Worm (Caenorhabditis elegans) whole organism, young adult: ENCODE data around the gene icl-1.

Experiments used
- F39B2.1 ChIP-seq: fragments of 200-800 bp; sonication (Bioruptor generic); IDR thresholded peaks from 2 replicates; pipeline ENCODE4 v1.3.6; 2022; ENCODE audit warnings: missing genetic modification reagents, missing genetic modification characterization, missing compliant biosample characterization
- F52B5.7 ChIP-seq: sonication (generic microtip); optimal IDR thresholded peaks from 2 replicates; lab custom pipeline; 2016; ENCODE audit warnings: mild to moderate bottlenecking, missing genetic modification characterization, missing compliant biosample characterization
- Y53G8AR.9 ChIP-seq: fragments of 200-800 bp; sonication (Bioruptor generic); conservative IDR thresholded peaks from 2 replicates; pipeline ENCODE4 v1.3.6; 2022; ENCODE audit warnings: missing genetic modification reagents, missing genetic modification characterization, missing compliant biosample characterization
- Y56A3A.18 ChIP-seq: fragments of 200-800 bp; sonication (Bioruptor generic); IDR thresholded peaks from 2 replicates; pipeline ENCODE4 v1.3.6; 2022; ENCODE audit warnings: missing genetic modification reagents, missing genetic modification characterization, missing compliant biosample characterization
- Y95B8A.8 ChIP-seq: fragments of 200-800 bp; sonication (Bioruptor generic); IDR thresholded peaks from 2 replicates; pipeline ENCODE4 v1.3.6; 2022; ENCODE audit warnings: missing genetic modification reagents, missing genetic modification characterization, missing compliant biosample characterization
- ZK185.1 ChIP-seq: sonication (generic microtip); optimal IDR thresholded peaks from 2 replicates; lab custom pipeline; 2016; ENCODE audit warnings: mild to moderate bottlenecking, missing genetic modification characterization, missing compliant biosample characterization; ENCODE audit not compliant: poor library complexity, severe bottlenecking
- akir-1 ChIP-seq: fragments of 200-800 bp; sonication (Bioruptor generic); optimal IDR thresholded peaks from 2 replicates; lab custom pipeline; 2018; ENCODE audit warnings: mild to moderate bottlenecking, missing genetic modification characterization, moderate library complexity, missing compliant biosample characterization
- ama-1 ChIP-seq, 3 experiments: fragments of 150-350 bp in 1 of 3; sonication (generic microtip) in 2 of 3; optimal IDR thresholded peaks; 2 replicates each; lab custom pipeline; 2014 to 2018; ENCODE audit warnings: missing biosample characterization in 2 of 3, missing genetic modification characterization in 2 of 3, missing genetic modification reagents in 2 of 3
- aptf-3 ChIP-seq: fragments of 200-800 bp; sonication (Bioruptor generic); IDR thresholded peaks from 2 replicates; pipeline ENCODE4 v1.3.6; 2022; ENCODE audit warnings: missing genetic modification characterization, missing compliant biosample characterization
- attf-3 ChIP-seq: fragments of 200-800 bp; sonication (Bioruptor generic); conservative IDR thresholded peaks from 2 replicates; pipeline ENCODE4 v1.3.6; 2022; ENCODE audit warnings: missing genetic modification reagents, missing genetic modification characterization, missing compliant biosample characterization
- bed-2 ChIP-seq: fragments of 200-800 bp; sonication (Bioruptor generic); IDR thresholded peaks from 2 replicates; pipeline ENCODE4 v1.3.6; 2022; ENCODE audit warnings: missing genetic modification reagents, missing genetic modification characterization, missing compliant biosample characterization
- cebp-1 ChIP-seq, 2 experiments: fragments of 200-800 bp in 1 of 2; sonication (Bioruptor generic) in 1 of 2; sonication (generic microtip) in 1 of 2; IDR thresholded peaks in 1 of 2; optimal IDR thresholded peaks in 1 of 2; 2 replicates each; pipeline versions ENCODE4 v1.3.6 to Lab custom; 2017 to 2022; ENCODE audit warnings: missing compliant biosample characterization in 2 of 2, missing genetic modification characterization in 2 of 2, mild to moderate bottlenecking in 1 of 2, missing genetic modification reagents in 1 of 2, moderate library complexity in 1 of 2
- ceh-100 ChIP-seq: fragments of 200-800 bp; sonication (Bioruptor generic); IDR thresholded peaks from 2 replicates; pipeline ENCODE4 v1.3.6; 2022; ENCODE audit warnings: missing genetic modification reagents, missing genetic modification characterization, missing compliant biosample characterization
- ceh-40 ChIP-seq: fragments of 200-800 bp; sonication (Bioruptor generic); IDR thresholded peaks from 2 replicates; pipeline ENCODE4 v1.3.6; 2022; ENCODE audit warnings: missing genetic modification characterization, missing compliant biosample characterization
- ceh-58 ChIP-seq: fragments of 200-800 bp; sonication (Bioruptor generic); IDR thresholded peaks from 2 replicates; pipeline ENCODE4 v1.3.6; 2022; ENCODE audit warnings: missing genetic modification characterization, missing compliant biosample characterization
- die-1 ChIP-seq: sonication (generic microtip); optimal IDR thresholded peaks from 2 replicates; lab custom pipeline; 2016; ENCODE audit warnings: missing genotype, mild to moderate bottlenecking, missing genetic modification characterization, missing compliant biosample characterization
- dox-1 ChIP-seq: fragments of 200-800 bp; sonication (Bioruptor generic); IDR thresholded peaks from 2 replicates; pipeline ENCODE4 v1.3.6; 2022; ENCODE audit warnings: missing genetic modification reagents, missing genetic modification characterization, missing compliant biosample characterization
- fkh-3 ChIP-seq: sonication (generic microtip); optimal IDR thresholded peaks from 2 replicates; lab custom pipeline; 2016; ENCODE audit warnings: mild to moderate bottlenecking, missing genetic modification characterization, missing compliant biosample characterization
- hsf-1 ChIP-seq: fragments of 200-800 bp; sonication (Bioruptor generic); IDR thresholded peaks from 2 replicates; pipeline ENCODE4 v1.3.6; 2022; ENCODE audit warnings: missing genetic modification reagents, missing genetic modification characterization, missing compliant biosample characterization
- lin-26 ChIP-seq: fragments of 200-800 bp; sonication (Bioruptor generic); IDR thresholded peaks from 2 replicates; pipeline ENCODE4 v1.3.6; 2022; ENCODE audit warnings: missing genetic modification reagents, missing genetic modification characterization, missing compliant biosample characterization
- lin-35 ChIP-seq, 3 experiments: fragments of 150-350 bp in 2 of 3; sonication (generic microtip) in 1 of 3; optimal IDR thresholded peaks; 2 replicates each; lab custom pipeline; 2014 to 2018; ENCODE audit warnings: missing biosample characterization in 3 of 3, missing genetic modification characterization in 3 of 3, missing genetic modification reagents in 3 of 3
- madf-10 ChIP-seq: sonication (generic microtip); optimal IDR thresholded peaks from 2 replicates; lab custom pipeline; 2016; ENCODE audit warnings: mild to moderate bottlenecking, missing genetic modification characterization, missing compliant biosample characterization
- nfyb-1 ChIP-seq: fragments of 200-800 bp; sonication (Bioruptor generic); IDR thresholded peaks from 2 replicates; pipeline ENCODE4 v1.3.6; 2022; ENCODE audit warnings: missing genetic modification reagents, missing genetic modification characterization, missing compliant biosample characterization
- nhr-120 ChIP-seq: fragments of 200-800 bp; sonication (Bioruptor generic); IDR thresholded peaks from 2 replicates; pipeline ENCODE4 v1.3.6; 2022; ENCODE audit warnings: missing genetic modification characterization, missing compliant biosample characterization
- nhr-179 ChIP-seq: sonication (generic microtip); optimal IDR thresholded peaks from 2 replicates; lab custom pipeline; 2016; ENCODE audit warnings: mild to moderate bottlenecking, missing genetic modification characterization, missing compliant biosample characterization
- nhr-90 ChIP-seq: sonication (generic microtip); optimal IDR thresholded peaks from 2 replicates; lab custom pipeline; 2016; ENCODE audit warnings: missing genotype, mild to moderate bottlenecking, missing genetic modification characterization, missing compliant biosample characterization
- pha-4 ChIP-seq: fragments of 150-350 bp; sonication (generic microtip); optimal IDR thresholded peaks from 2 replicates; lab custom pipeline; 2014; ENCODE audit warnings: missing biosample characterization, missing genetic modification reagents, missing genetic modification characterization
- rcor-1 ChIP-seq: fragments of 200-800 bp; sonication (Bioruptor generic); IDR thresholded peaks from 2 replicates; pipeline ENCODE4 v1.3.6; 2022; ENCODE audit warnings: missing genetic modification reagents, missing genetic modification characterization, missing compliant biosample characterization
- rec-8 ChIP-seq, 2 experiments: sonication (generic microtip); optimal IDR thresholded peaks; 2 replicates each; lab custom pipeline; 2016; ENCODE audit warnings: mild to moderate bottlenecking in 2 of 2, missing genetic modification characterization in 2 of 2, missing genetic modification reagents in 2 of 2, missing genotype in 2 of 2, missing biosample characterization in 1 of 2, missing compliant biosample characterization in 1 of 2, moderate library complexity in 1 of 2
- repo-1 ChIP-seq: sonication (generic microtip); optimal IDR thresholded peaks from 2 replicates; lab custom pipeline; 2017; ENCODE audit warnings: mild to moderate bottlenecking, missing genetic modification characterization, missing compliant biosample characterization
- rpc-1 ChIP-seq, 2 experiments: fragments of 150-350 bp in 1 of 2; sonication (generic microtip) in 1 of 2; optimal IDR thresholded peaks; 2 replicates each; lab custom pipeline; 2014 to 2018; ENCODE audit warnings: missing biosample characterization in 1 of 2, missing genetic modification characterization in 1 of 2, missing genetic modification reagents in 1 of 2, missing genotype in 1 of 2
- sdz-38 ChIP-seq: sonication (generic microtip); optimal IDR thresholded peaks from 2 replicates; lab custom pipeline; 2016; ENCODE audit warnings: missing genotype, missing genetic modification characterization, missing compliant biosample characterization
- zfh-2 ChIP-seq: fragments of 200-800 bp; sonication (Bioruptor generic); conservative IDR thresholded peaks from 2 replicates; pipeline ENCODE4 v1.3.6; 2022; ENCODE audit warnings: missing genetic modification reagents, missing genetic modification characterization, missing compliant biosample characterization
- ztf-25 ChIP-seq: fragments of 200-800 bp; sonication (Bioruptor generic); IDR thresholded peaks from 2 replicates; pipeline ENCODE4 v1.3.6; 2022; ENCODE audit warnings: missing genetic modification reagents, missing genetic modification characterization, missing compliant biosample characterization
- ztf-28 ChIP-seq: fragments of 200-800 bp; sonication (Bioruptor generic); IDR thresholded peaks from 2 replicates; pipeline ENCODE4 v1.3.6; 2022; ENCODE audit warnings: missing genetic modification reagents, missing genetic modification characterization, missing compliant biosample characterization
- ztf-3 ChIP-seq: fragments of 200-800 bp; sonication (Bioruptor generic); optimal IDR thresholded peaks from 2 replicates; lab custom pipeline; 2018; ENCODE audit warnings: mild to moderate bottlenecking, missing genetic modification characterization, missing compliant biosample characterization

The icl-1 gene

ce11 chrV:726573-727483 lies 976 bp downstream of the icl-1 start (continued):
- TF ChIP-seq Y95B8A.8 (peak; percentile 18; the same call in 1 of the 2 replicates), nfyb-1 (GFP tag; lab: Robert Waterston, UW) (peak; percentile 10; the same call in 1 of the 2 replicates), ZK185.1 (tag; lab: Kevin White, UChicago) (no peak), ztf-28 (GFP tag; lab: Robert Waterston, UW) (0 out of 2 replicates have a peak, but pooled peaks have one; percentile 10), Y56A3A.18 (GFP tag; lab: Robert Waterston, UW) (peak; percentile 41; the same call in 1 of the 2 replicates), ceh-100 (GFP tag; lab: Robert Waterston, UW) (no peak), Y53G8AR.9 (peak; percentile 35; the same call in 1 of the 2 replicates), rec-8 (tag; optimal IDR thresholded peaks at IDR 0.05; lab: Kevin White, UChicago) (no peak), akir-1 (GFP tag; lab: Kevin White, UChicago) (no peak), repo-1 (no peak)

DNA sequence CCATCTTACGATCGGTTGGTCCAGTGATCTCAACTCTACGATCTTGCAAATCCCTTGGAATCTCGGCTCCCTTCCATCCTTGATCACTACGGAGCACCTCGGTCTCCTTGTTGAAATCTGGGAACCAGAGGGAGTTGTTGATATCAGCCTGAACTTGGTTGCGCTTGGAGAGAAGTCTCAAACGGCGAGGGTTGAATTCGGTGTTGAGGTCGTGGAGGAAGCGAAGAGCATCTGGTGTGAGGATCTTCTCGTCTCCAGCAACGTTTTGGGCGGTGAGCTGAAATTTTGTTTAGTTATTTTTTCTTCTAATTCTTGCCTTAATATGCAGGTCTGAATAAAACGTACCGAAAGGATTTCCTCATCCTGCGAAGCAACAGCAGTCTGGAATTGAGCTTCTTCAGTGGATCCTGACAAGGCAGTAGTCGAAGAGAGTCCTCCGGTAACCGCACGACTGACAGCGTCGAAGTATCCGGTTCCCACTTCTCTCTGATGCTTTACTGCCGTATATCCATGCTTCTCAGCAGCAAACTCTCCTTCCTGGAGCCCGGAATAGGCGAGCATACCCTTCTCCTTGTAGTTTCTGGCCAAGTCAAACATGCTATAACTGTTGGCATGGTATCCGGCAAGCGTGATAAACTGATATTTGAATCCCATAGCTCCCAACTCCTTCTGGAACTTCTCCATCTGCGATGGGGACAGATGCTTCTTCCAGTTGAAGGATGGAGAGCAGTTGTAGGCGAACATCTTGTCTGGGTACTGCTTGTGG lies 1.8 kb downstream of the icl-1 start:
- TF ChIP-seq die-1 (tag; lab: Kevin White, UChicago) (peak; percentile 31), nhr-90 (tag; lab: Kevin White, UChicago) (peak; percentile 5), zfh-2 (GFP tag; lab: Robert Waterston, UW) (0 out of 2 replicates have a peak, but pooled peaks have one; percentile 27), lin-35 (GFP tag; optimal IDR thresholded peaks at IDR 0.05; lab: Kevin White, UChicago) (peak in 1 of 3 experiments; percentile 31), ZK185.1 (tag; lab: Kevin White, UChicago) (peak; percentile 77), ztf-3 (GFP tag; lab: Kevin White, UChicago) (peak; percentile 15), Y53G8AR.9 (peak; percentile 64), bed-2 (GFP tag; lab: Robert Waterston, UW) (0 out of 2 replicates have a peak, but pooled peaks have one; percentile 6), ama-1 (optimal IDR thresholded peaks at IDR 0.05; lab: Kevin White, UChicago) (peak; percentile 86), ama-1 (GFP tag; optimal IDR thresholded peaks at IDR 0.05; lab: Kevin White, UChicago) (no peak), nhr-120 (GFP tag; lab: Robert Waterston, UW) (peak; percentile 70; the same call in 1 of the 2 replicates), Y56A3A.18 (GFP tag; lab: Robert Waterston, UW) (0 out of 2 replicates have a peak, but pooled peaks have one; percentile 8), sdz-38 (tag; lab: Kevin White, UChicago) (no peak), nhr-179 (tag; lab: Kevin White, UChicago) (no peak), ceh-100 (GFP tag; lab: Robert Waterston, UW) (no peak)

DNA sequence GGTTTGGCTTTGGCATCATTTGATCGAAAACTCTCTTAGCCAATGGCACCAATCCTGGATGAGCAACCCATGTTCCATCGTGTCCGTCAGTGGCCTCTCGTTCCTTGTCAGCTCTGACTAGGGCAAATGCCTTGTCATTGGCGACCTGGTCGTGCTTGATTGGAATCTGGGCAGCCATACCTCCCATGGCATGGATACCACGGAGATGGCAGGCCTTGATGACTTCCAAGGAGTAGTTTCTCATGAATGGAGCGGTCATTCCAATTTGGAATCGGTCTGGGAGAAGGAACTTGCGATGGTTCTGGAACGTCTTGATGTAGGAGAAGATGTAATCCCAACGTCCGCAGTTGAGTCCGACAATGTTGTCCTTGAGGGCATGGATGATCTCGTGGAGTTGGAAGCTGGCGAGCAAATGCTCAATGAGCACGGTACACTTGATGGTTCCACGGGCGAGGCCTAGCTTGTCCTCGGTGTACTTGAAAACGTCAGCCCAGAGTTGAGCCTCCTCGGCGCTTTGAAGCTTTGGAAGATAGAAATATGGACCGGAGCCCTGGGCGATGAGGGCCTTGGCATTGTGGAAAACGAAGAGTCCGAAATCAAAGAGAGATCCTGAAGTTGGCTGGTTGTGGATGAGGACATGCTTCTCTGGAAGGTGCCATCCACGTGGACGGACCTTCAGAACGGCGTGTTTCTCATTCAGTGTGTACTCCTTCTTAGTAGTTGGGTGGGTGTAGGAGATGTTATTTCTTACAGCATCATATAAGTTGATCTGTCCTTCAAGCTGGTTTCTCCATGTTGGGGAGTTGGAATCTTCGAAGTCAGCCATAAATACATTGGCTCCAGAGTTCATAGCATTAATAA lies 2.6 kb downstream of the icl-1 start:
- TF ChIP-seq nhr-179 (tag; lab: Kevin White, UChicago) (no peak), F39B2.1 (no peak), madf-10 (tag; lab: Kevin White, UChicago) (no peak), ama-1 (optimal IDR thresholded peaks at IDR 0.05; lab: Kevin White, UChicago) (peak; percentile 88), ama-1 (GFP tag; optimal IDR thresholded peaks at IDR 0.05; lab: Kevin White, UChicago) (peak in 1 of 2 experiments; percentile 12), ceh-58 (GFP tag; lab: Robert Waterston, UW) (0 out of 2 replicates have a peak, but pooled peaks have one; percentile 16), F52B5.7 (tag; lab: Kevin White, UChicago) (no peak), dox-1 (no peak), aptf-3 (GFP tag; lab: Robert Waterston, UW) (no peak), Y53G8AR.9 (peak; percentile 10), ceh-40 (GFP tag; lab: Robert Waterston, UW) (0 out of 2 replicates have a peak, but pooled peaks have one; percentile 5), ZK185.1 (tag; lab: Kevin White, UChicago) (peak; percentile 67), rcor-1 (no peak), hsf-1 (GFP tag; lab: Robert Waterston, UW) (no peak), rpc-1 (optimal IDR thresholded peaks at IDR 0.05; lab: Kevin White, UChicago) (no peak), rpc-1 (tag; optimal IDR thresholded peaks at IDR 0.05; lab: Kevin White, UChicago) (no peak), cebp-1 (GFP tag; IDR thresholded peaks at IDR 0.05; lab: Robert Waterston, UW) (no peak), cebp-1 (tag; optimal IDR thresholded peaks at IDR 0.05; lab: Kevin White, UChicago) (peak; percentile 6), pha-4 (tag; lab: Kevin White, UChicago) (no peak), fkh-3 (no peak), attf-3 (GFP tag; lab: Robert Waterston, UW) (no peak), Y56A3A.18 (GFP tag; lab: Robert Waterston, UW) (no peak), ztf-25 (GFP tag; lab: Robert Waterston, UW) (no peak), lin-26 (GFP tag; lab: Robert Waterston, UW) (peak; percentile 75; the same call in 1 of the 2 replicates)
